Fruit fly (Drosophila melanogaster): ENCODE measurements around the gene zyd.

zyd gene

dm6 chrX:23082407-23082905 is 59.8 kb downstream of the zyd start, which contains the start of the genes CG17163 and CG17168:
TSS of gene CG17163 (minus strand) at chrX:23082709.
TSS of gene CG17168 (plus strand) at chrX:23082738.
- TF ChIP-seq tj (GFP tag; optimal IDR thresholded peaks at IDR 0.05) (peak; percentile 17), CG5204 (GFP tag; optimal IDR thresholded peaks at IDR 0.05) (no peak), Hr96 (GFP tag; optimal IDR thresholded peaks at IDR 0.05) (no peak), kay (GFP tag; ENCODE audit: borderline replicate concordance) (peak; percentile 63)

DNA sequence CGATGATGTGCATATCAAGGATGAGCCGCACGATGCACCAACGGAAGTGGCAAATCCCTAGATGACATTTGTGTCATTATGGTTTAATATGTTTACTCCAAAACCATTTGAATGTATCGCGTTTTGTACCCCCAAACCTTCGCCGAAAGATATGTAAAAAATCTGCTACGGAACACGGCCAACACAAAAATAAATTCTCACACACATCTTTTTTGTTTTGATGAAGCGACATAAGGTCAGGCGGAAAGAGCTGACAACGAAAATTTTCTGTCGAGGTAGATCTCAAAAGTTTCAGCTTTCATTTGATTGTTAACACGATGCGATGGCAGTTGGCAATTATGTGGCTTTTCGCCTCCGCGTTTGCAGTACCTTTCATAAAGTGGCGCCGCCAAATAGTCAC is 61.7 kb downstream of the zyd start, which contains the start of gene CG17169:
CG17169 (plus strand) TSS at position 301 of the 400 bp plus-strand sequence.
- no peak for TF ChIP-seq toe (GFP tag; optimal IDR thresholded peaks at IDR 0.05)
- TF ChIP-seq bab1 (GFP tag; optimal IDR thresholded peaks at IDR 0.05): no peak
- TF ChIP-seq tj (GFP tag; optimal IDR thresholded peaks at IDR 0.05): peak; percentile 80
- no peak for TF ChIP-seq CG14711 (tag; optimal IDR thresholded peaks at IDR 0.05)
